Worm (Caenorhabditis elegans) whole organism, midembryonic: Measurements from ENCODE around the gene mog-3.
A peak's percentile ranks its signal among the peaks of the same experiment; 100 is the strongest.

Source experiments
- T22C8.4 ChIP-seq: fragments of 200-800 bp; sonication (Bioruptor generic); IDR thresholded peaks from 2 replicates; pipeline ENCODE4 v1.3.6; 2022; ENCODE audit warnings: missing genetic modification characterization, missing compliant biosample characterization
- cog-1 ChIP-seq: sonication (generic microtip); optimal IDR thresholded peaks from 2 replicates; lab custom pipeline; 2016; ENCODE audit warnings: missing genetic modification characterization, missing compliant biosample characterization
- flt-1 ChIP-seq: fragments of 200-800 bp; sonication (Bioruptor generic); IDR thresholded peaks from 2 replicates; pipeline ENCODE4 v1.3.6; 2022; ENCODE audit warnings: missing genetic modification characterization, missing compliant biosample characterization
- klf-2 ChIP-seq: fragments of 200-800 bp; sonication (Bioruptor generic); conservative IDR thresholded peaks from 2 replicates; pipeline ENCODE4 v1.3.6; 2022; ENCODE audit warnings: missing genetic modification reagents, missing genetic modification characterization, missing compliant biosample characterization
- med-1 ChIP-seq: sonication (generic microtip); optimal IDR thresholded peaks from 2 replicates; lab custom pipeline; 2017; ENCODE audit warnings: missing genetic modification characterization, mild to moderate bottlenecking, missing compliant biosample characterization, antibody characterized with exemption, missing genetic modification reagents; ENCODE audit not compliant: insufficient read depth
- ref-1 ChIP-seq: fragments of 200-800 bp; sonication (Bioruptor generic); conservative IDR thresholded peaks from 2 replicates; pipeline ENCODE4 v1.3.6; 2022; ENCODE audit warnings: missing genetic modification reagents, missing genetic modification characterization, missing compliant biosample characterization
- tab-1 ChIP-seq: fragments of 200-800 bp; sonication (Bioruptor generic); IDR thresholded peaks from 2 replicates; pipeline ENCODE4 v1.3.6; 2022; ENCODE audit warnings: missing genetic modification characterization, missing compliant biosample characterization
- ztf-23 ChIP-seq: fragments of 200-800 bp; sonication (Bioruptor generic); IDR thresholded peaks from 2 replicates; pipeline ENCODE4 v1.3.6; 2022; ENCODE audit warnings: missing genetic modification reagents, missing genetic modification characterization, missing compliant biosample characterization
- ztf-29 ChIP-seq: fragments of 200-800 bp; sonication (Bioruptor generic); IDR thresholded peaks from 2 replicates; pipeline ENCODE4 v1.3.6; 2022; ENCODE audit warnings: missing genetic modification reagents, missing genetic modification characterization, missing compliant biosample characterization

The mog-3 gene

ce11 chrIII:5334517-5335049 is 26.2 kb downstream of the mog-3 start:
- no peak for TF ChIP-seq T22C8.4 (GFP tag; lab: Robert Waterston, UW)
- TF ChIP-seq ref-1 (GFP tag; lab: Robert Waterston, UW), result no peak
- TF ChIP-seq med-1 (GFP tag; lab: Kevin White, UChicago), result no peak
- no peak for TF ChIP-seq ztf-29 (GFP tag; lab: Robert Waterston, UW)
- no peak for TF ChIP-seq cog-1 (tag; lab: Kevin White, UChicago)
- no peak for TF ChIP-seq flt-1
- no peak for TF ChIP-seq klf-2 (GFP tag; lab: Robert Waterston, UW)
- no peak for TF ChIP-seq tab-1 (GFP tag; lab: Robert Waterston, UW)
- TF ChIP-seq ztf-23, result no peak

DNA sequence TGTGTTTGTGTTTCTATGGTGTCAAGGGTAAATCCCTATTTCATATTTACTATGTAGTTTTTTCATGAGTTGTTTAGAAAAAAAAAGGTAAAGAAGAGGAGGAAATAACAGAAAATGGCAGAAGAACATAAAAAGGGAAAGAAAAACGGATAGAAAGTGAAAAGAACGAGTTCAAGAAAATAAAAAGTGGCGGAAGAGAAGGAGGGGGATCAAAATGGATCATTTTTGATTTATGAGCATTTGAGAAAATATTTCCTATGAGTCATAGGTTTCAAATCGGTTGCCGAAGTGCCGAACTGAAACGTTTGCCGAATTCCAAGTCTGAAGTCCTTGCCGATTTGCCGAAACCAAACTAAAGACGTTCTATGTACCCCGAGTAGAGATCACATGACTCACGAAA is 30.4 kb downstream of the mog-3 start:
- TF ChIP-seq flt-1, result no peak
- no peak for TF ChIP-seq ref-1 (GFP tag; lab: Robert Waterston, UW)
- TF ChIP-seq ztf-29 (GFP tag; lab: Robert Waterston, UW), result no peak
- TF ChIP-seq ztf-23, result no peak
- TF ChIP-seq T22C8.4 (GFP tag; lab: Robert Waterston, UW), result no peak
- no peak for TF ChIP-seq tab-1 (GFP tag; lab: Robert Waterston, UW)
- no peak for TF ChIP-seq cog-1 (tag; lab: Kevin White, UChicago)
- TF ChIP-seq klf-2 (GFP tag; lab: Robert Waterston, UW), result no peak
- TF ChIP-seq med-1 (GFP tag; lab: Kevin White, UChicago), result no peak

DNA sequence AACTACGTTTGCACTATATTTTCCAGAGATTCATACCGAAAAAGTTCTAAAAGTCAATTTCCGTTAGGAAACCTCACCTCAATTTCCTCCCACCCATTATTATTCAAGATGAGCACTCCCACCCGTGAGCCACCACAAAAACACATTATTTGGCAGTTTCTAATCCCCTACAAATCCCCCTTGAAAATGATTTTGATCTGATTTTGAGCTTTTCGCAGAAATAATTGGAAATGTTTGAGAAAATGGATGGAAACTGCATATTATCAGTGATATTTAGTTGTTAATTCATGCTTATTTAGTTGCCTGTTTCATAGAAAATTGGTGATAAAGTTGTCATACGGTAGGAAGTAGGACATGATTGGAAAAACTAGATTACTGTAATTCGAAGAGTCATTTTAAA is 32.1 kb downstream of the mog-3 start:
- TF ChIP-seq T22C8.4 (GFP tag; lab: Robert Waterston, UW), result no peak
- TF ChIP-seq med-1 (GFP tag; lab: Kevin White, UChicago), result no peak
- no peak for TF ChIP-seq flt-1
- TF ChIP-seq klf-2 (GFP tag; lab: Robert Waterston, UW), result no peak
- no peak for TF ChIP-seq ref-1 (GFP tag; lab: Robert Waterston, UW)
- TF ChIP-seq ztf-29 (GFP tag; lab: Robert Waterston, UW), result no peak
- no peak for TF ChIP-seq tab-1 (GFP tag; lab: Robert Waterston, UW)
- TF ChIP-seq cog-1 (tag; lab: Kevin White, UChicago), result no peak
- TF ChIP-seq ztf-23, result no peak

- TF ChIP-seq tab-1 (GFP tag; lab: Robert Waterston, UW) (no peak), klf-2 (GFP tag; lab: Robert Waterston, UW) (no peak), flt-1 (no peak)
Observed at ce11 chrIII:5341382-5341781, 33.0 kb downstream of the mog-3 start, which contains the start of gene ZK121.2. Gene ZK121.2 (plus strand): TSS chrIII:5341682.

ce11 chrIII:5343555-5343954 is 35.2 kb downstream of the mog-3 start:
- TF ChIP-seq tab-1 (GFP tag; lab: Robert Waterston, UW) (no peak), ztf-23 (no peak), ztf-29 (GFP tag; lab: Robert Waterston, UW) (no peak), med-1 (GFP tag; lab: Kevin White, UChicago) (no peak), cog-1 (tag; lab: Kevin White, UChicago) (no peak), T22C8.4 (GFP tag; lab: Robert Waterston, UW) (no peak), klf-2 (GFP tag; lab: Robert Waterston, UW) (no peak), ref-1 (GFP tag; lab: Robert Waterston, UW) (no peak), flt-1 (no peak)

DNA sequence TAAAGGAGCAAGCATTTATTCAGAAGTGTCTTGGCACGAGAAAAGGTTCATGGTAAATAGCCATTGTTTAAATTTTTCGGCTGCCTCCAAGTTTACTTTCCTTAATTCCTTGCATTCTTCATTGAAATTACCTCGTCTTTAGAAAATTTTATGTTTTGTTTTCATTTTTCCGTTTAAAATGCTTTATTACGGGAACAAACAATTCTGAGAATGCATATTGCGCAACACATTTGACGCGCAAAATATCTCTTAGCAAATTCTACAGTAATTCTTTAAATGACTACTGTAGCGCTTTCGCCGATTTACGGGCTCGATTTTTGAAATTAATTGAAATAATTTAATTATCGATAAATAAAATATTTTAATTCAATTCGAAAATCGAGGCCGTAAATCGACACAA is 36.2 kb downstream of the mog-3 start:
- no peak for TF ChIP-seq tab-1 (GFP tag; lab: Robert Waterston, UW)
- TF ChIP-seq T22C8.4 (GFP tag; lab: Robert Waterston, UW), result no peak
- no peak for TF ChIP-seq ref-1 (GFP tag; lab: Robert Waterston, UW)
- TF ChIP-seq med-1 (GFP tag; lab: Kevin White, UChicago), result no peak
- TF ChIP-seq flt-1, result no peak
- no peak for TF ChIP-seq ztf-29 (GFP tag; lab: Robert Waterston, UW)
- no peak for TF ChIP-seq cog-1 (tag; lab: Kevin White, UChicago)
- TF ChIP-seq ztf-23, result no peak
- TF ChIP-seq klf-2 (GFP tag; lab: Robert Waterston, UW), result no peak

DNA sequence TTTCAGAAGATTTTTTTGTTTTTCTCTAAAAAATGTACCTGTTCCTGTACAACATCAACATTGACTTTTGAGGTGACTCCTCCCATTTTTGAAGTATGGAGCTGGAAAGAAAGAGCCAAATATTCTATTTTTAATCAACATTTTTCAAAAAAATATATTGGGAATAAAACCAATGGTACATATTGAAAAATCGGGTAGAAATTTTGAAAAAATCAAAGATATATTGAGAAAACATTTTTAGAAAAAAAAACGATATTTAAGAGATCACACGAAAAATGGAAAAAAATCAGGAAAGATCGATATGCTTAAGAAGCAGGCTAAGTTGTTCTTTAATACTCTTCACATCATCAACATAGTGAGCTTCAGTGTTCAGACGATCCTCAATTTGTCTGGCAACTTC is 37.6 kb downstream of the mog-3 start, which contains the start of gene glrx-21:
glrx-21 (minus strand) TSS at position 101 of the 400 bp plus-strand sequence.
- TF ChIP-seq T22C8.4 (GFP tag; lab: Robert Waterston, UW) (no peak), ref-1 (GFP tag; lab: Robert Waterston, UW) (no peak), ztf-23 (no peak), cog-1 (tag; lab: Kevin White, UChicago) (no peak), med-1 (GFP tag; lab: Kevin White, UChicago) (no peak), flt-1 (no peak), ztf-29 (GFP tag; lab: Robert Waterston, UW) (no peak), tab-1 (GFP tag; lab: Robert Waterston, UW) (no peak), klf-2 (GFP tag; lab: Robert Waterston, UW) (no peak)

- 0 out of 2 replicates have a peak, but pooled peaks have one; percentile 10 for TF ChIP-seq ztf-29 (GFP tag; lab: Robert Waterston, UW)
- TF ChIP-seq ref-1 (GFP tag; lab: Robert Waterston, UW), result no peak
- peak; percentile 80 for TF ChIP-seq flt-1
- no peak for TF ChIP-seq tab-1 (GFP tag; lab: Robert Waterston, UW)
- TF ChIP-seq T22C8.4 (GFP tag; lab: Robert Waterston, UW), result 0 out of 2 replicates have a peak, but pooled peaks have one; percentile 18
- no peak for TF ChIP-seq cog-1 (tag; lab: Kevin White, UChicago)
- TF ChIP-seq klf-2 (GFP tag; lab: Robert Waterston, UW), result peak; percentile 46; the same call in 1 of the 2 replicates
- no peak for TF ChIP-seq med-1 (GFP tag; lab: Kevin White, UChicago)
- TF ChIP-seq ztf-23, result peak; percentile 74
Observed at ce11 chrIII:5349250-5349649, 40.9 kb downstream of the mog-3 start, which contains the start of gene thoc-5. Gene thoc-5 (minus strand): TSS chrIII:5349401.
